Worm (Caenorhabditis elegans): ENCODE data around the gene T13C2.2.

DNA sequence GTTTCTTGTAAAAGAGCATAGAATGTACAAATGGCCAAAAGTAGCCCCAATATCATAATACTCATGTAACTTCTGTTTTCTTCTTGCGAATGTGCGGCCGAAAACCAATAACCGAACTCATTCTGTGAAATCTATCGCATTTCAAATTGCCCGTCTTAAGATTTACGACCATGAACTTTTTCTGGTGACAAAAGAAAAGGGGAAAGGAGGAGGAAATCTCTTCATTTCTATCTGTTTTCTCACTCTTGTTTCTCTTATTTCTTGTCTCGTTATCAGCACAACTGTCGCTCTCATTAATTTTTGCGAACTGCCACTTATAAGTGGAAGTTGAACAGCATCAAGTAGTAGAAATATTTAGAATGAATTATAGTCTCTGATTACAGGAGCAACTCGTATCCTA lies 49.1 kb downstream of the T13C2.2 start:
- TF ChIP-seq ztf-6 (GFP tag; IDR thresholded peaks at IDR 0.05): no peak
- no peak for TF ChIP-seq B0035.1 (tag; optimal IDR thresholded peaks at IDR 0.05)
- TF ChIP-seq attf-3 (GFP tag; conservative IDR thresholded peaks at IDR 0.05): no peak
- TF ChIP-seq ama-1 (optimal IDR thresholded peaks at IDR 0.05): no peak
- no peak for TF ChIP-seq ama-1 (GFP tag; optimal IDR thresholded peaks at IDR 0.05)
